Fruit fly (Drosophila melanogaster) whole organism, embryonic: Measurements from ENCODE around the gene nbs.

Source experiments
- BEAF-32 ChIP-seq: fragments of 200-800 bp; sonication (Bioruptor generic); optimal IDR thresholded peaks from 3 replicates; lab custom pipeline; 2017; ENCODE audit warnings: missing biosample characterization, missing genetic modification characterization, mild to moderate bottlenecking, moderate library complexity, missing genetic modification reagents
- Bgb ChIP-seq: fragments of 200-800 bp; sonication (Bioruptor generic); IDR thresholded peaks from 2 replicates; pipeline ENCODE4 v1.3.6; 2022; ENCODE audit warnings: missing biosample characterization, missing genetic modification characterization; ENCODE audit not compliant: partially characterized antibody
- CG10267 ChIP-seq: fragments of 200-800 bp; sonication (Bioruptor generic); optimal IDR thresholded peaks from 2 replicates; lab custom pipeline; 2018; ENCODE audit warnings: missing biosample characterization, mild to moderate bottlenecking, missing genetic modification characterization, moderate library complexity
- CG10366 ChIP-seq: fragments of 200-800 bp; sonication (Bioruptor generic); IDR thresholded peaks from 2 replicates; pipeline ENCODE4 v1.3.6; 2022; ENCODE audit warnings: missing biosample characterization, missing genetic modification characterization
- CG13287 ChIP-seq: fragments of 200-800 bp; sonication (Bioruptor generic); IDR thresholded peaks from 2 replicates; pipeline ENCODE4 v1.3.6; 2022; ENCODE audit warnings: missing biosample characterization, missing genetic modification characterization; ENCODE audit not compliant: partially characterized antibody
- CG14710 ChIP-seq: fragments of 200-800 bp; sonication (Bioruptor generic); optimal IDR thresholded peaks from 3 replicates; lab custom pipeline; 2019; ENCODE audit warnings: missing biosample characterization, mild to moderate bottlenecking, missing genetic modification characterization, moderate library complexity
- CG14860 ChIP-seq: fragments of 200-800 bp; sonication (Bioruptor generic); IDR thresholded peaks from 3 replicates; pipeline ENCODE4 v1.3.6; 2022; ENCODE audit warnings: missing biosample characterization, missing genetic modification characterization; ENCODE audit not compliant: partially characterized antibody
- CG15514 ChIP-seq: fragments of 200-800 bp; sonication (Bioruptor generic); optimal IDR thresholded peaks from 3 replicates; lab custom pipeline; 2017; ENCODE audit warnings: missing biosample characterization, missing genetic modification characterization, mild to moderate bottlenecking, moderate library complexity, missing genetic modification reagents
- CG30020 ChIP-seq: fragments of 200-800 bp; optimal IDR thresholded peaks from 2 replicates; lab custom pipeline; 2019; ENCODE audit warnings: missing biosample characterization, mild to moderate bottlenecking, missing genetic modification characterization, moderate library complexity
- CG3407 ChIP-seq: fragments of 200-800 bp; sonication (Bioruptor generic); optimal IDR thresholded peaks from 2 replicates; lab custom pipeline; 2018; ENCODE audit warnings: missing biosample characterization, mild to moderate bottlenecking, missing genetic modification characterization
- CG3995 ChIP-seq: fragments of 200-800 bp; sonication (Bioruptor generic); optimal IDR thresholded peaks from 3 replicates; lab custom pipeline; 2016; ENCODE audit warnings: missing biosample characterization, missing genetic modification characterization
- CG42726 ChIP-seq: fragments of 200-800 bp; sonication (Bioruptor generic); IDR thresholded peaks from 2 replicates; pipeline ENCODE4 v1.3.6; 2022; ENCODE audit warnings: missing biosample characterization, missing genetic modification characterization; ENCODE audit not compliant: partially characterized antibody
- CG4424 ChIP-seq: fragments of 200-800 bp; sonication (Bioruptor generic); optimal IDR thresholded peaks from 3 replicates; lab custom pipeline; 2016; ENCODE audit warnings: missing biosample characterization, missing genetic modification characterization
- CG4820 ChIP-seq: fragments of 200-800 bp; sonication (Bioruptor generic); optimal IDR thresholded peaks from 3 replicates; lab custom pipeline; 2016; ENCODE audit warnings: missing biosample characterization, missing genetic modification characterization
- CG6791 ChIP-seq: fragments of 200-800 bp; sonication (Bioruptor generic); IDR thresholded peaks from 3 replicates; pipeline ENCODE4 v1.3.6; 2022; ENCODE audit warnings: missing biosample characterization, missing genetic modification characterization; ENCODE audit not compliant: partially characterized antibody
- CG7745 ChIP-seq: fragments of 200-800 bp; sonication (Bioruptor generic); optimal IDR thresholded peaks from 2 replicates; lab custom pipeline; 2018; ENCODE audit warnings: missing biosample characterization, mild to moderate bottlenecking, missing genetic modification characterization, moderate library complexity
- CG7963 ChIP-seq: fragments of 200-800 bp; sonication (Bioruptor generic); IDR thresholded peaks from 3 replicates; pipeline ENCODE4 v1.3.6; 2022; ENCODE audit warnings: missing biosample characterization, missing genetic modification characterization; ENCODE audit not compliant: partially characterized antibody
- CG9797 ChIP-seq: fragments of 200-800 bp; sonication (Bioruptor generic); optimal IDR thresholded peaks from 3 replicates; lab custom pipeline; 2018; ENCODE audit warnings: missing biosample characterization, mild to moderate bottlenecking, missing genetic modification characterization
- D19B ChIP-seq: fragments of 200-800 bp; sonication (Bioruptor generic); optimal IDR thresholded peaks from 2 replicates; lab custom pipeline; 2017; ENCODE audit warnings: missing biosample characterization, mild to moderate bottlenecking, missing genetic modification characterization
- Dbx ChIP-seq: fragments of 200-800 bp; sonication (Bioruptor generic); IDR thresholded peaks from 3 replicates; pipeline ENCODE4 v1.3.6; 2022; ENCODE audit warnings: missing biosample characterization, missing genetic modification characterization
- Dp ChIP-seq: fragments of 200-800 bp; sonication (Bioruptor generic); optimal IDR thresholded peaks from 2 replicates; lab custom pipeline; 2018; ENCODE audit warnings: missing biosample characterization, mild to moderate bottlenecking, missing genetic modification characterization, moderate library complexity
- E2f2 ChIP-seq: fragments of 200-800 bp; sonication (Bioruptor generic); IDR thresholded peaks from 2 replicates; pipeline ENCODE4 v1.3.6; 2022; ENCODE audit warnings: missing biosample characterization, missing genetic modification characterization
- HLH4C ChIP-seq: fragments of 200-800 bp; sonication (Bioruptor generic); IDR thresholded peaks from 3 replicates; pipeline ENCODE4 v1.3.6; 2022; ENCODE audit warnings: missing biosample characterization, missing genetic modification characterization; ENCODE audit not compliant: partially characterized antibody
- MBD-R2 ChIP-seq: fragments of 200-800 bp; sonication (Bioruptor generic); IDR thresholded peaks from 2 replicates; pipeline ENCODE4 v1.3.6; 2022; ENCODE audit warnings: missing biosample characterization, missing genetic modification characterization
- MESR4 ChIP-seq: fragments of 200-800 bp; sonication (Bioruptor generic); optimal IDR thresholded peaks from 2 replicates; lab custom pipeline; 2018; ENCODE audit warnings: missing biosample characterization, mild to moderate bottlenecking, missing genetic modification characterization, moderate library complexity
- Nf-YC ChIP-seq: fragments of 200-800 bp; optimal IDR thresholded peaks from 3 replicates; lab custom pipeline; 2019; ENCODE audit warnings: missing biosample characterization, mild to moderate bottlenecking, missing genetic modification characterization, moderate library complexity
- Opbp ChIP-seq: fragments of 200-800 bp; sonication (Bioruptor generic); IDR thresholded peaks from 3 replicates; pipeline ENCODE4 v1.3.6; 2022; ENCODE audit warnings: missing biosample characterization, missing genetic modification characterization; ENCODE audit not compliant: partially characterized antibody
- Pdp1 ChIP-seq, 2 experiments: fragments of 200-800 bp; sonication (Bioruptor generic); optimal IDR thresholded peaks; 3 replicates each; lab custom pipeline; 2016; ENCODE audit warnings: missing biosample characterization in 2 of 2, missing genetic modification characterization in 2 of 2, mild to moderate bottlenecking in 1 of 2, moderate library complexity in 1 of 2
- Sry-δ ChIP-seq: fragments of 200-800 bp; sonication (Bioruptor generic); optimal IDR thresholded peaks from 2 replicates; lab custom pipeline; 2016; ENCODE audit warnings: missing biosample characterization, missing genetic modification characterization
- Usf ChIP-seq: fragments of 200-800 bp; sonication (Bioruptor generic); optimal IDR thresholded peaks from 2 replicates; lab custom pipeline; 2017; ENCODE audit warnings: missing genotype, missing biosample characterization, missing genetic modification characterization
- amos ChIP-seq: fragments of 200-800 bp; sonication (Bioruptor generic); IDR thresholded peaks from 2 replicates; pipeline ENCODE4 v1.3.6; 2022; ENCODE audit warnings: missing biosample characterization, missing genetic modification characterization; ENCODE audit not compliant: partially characterized antibody
- bbx ChIP-seq: fragments of 200-800 bp; sonication (Bioruptor generic); IDR thresholded peaks from 2 replicates; pipeline ENCODE4 v1.3.6; 2022; ENCODE audit warnings: missing biosample characterization, missing genetic modification characterization; ENCODE audit not compliant: partially characterized antibody
- chinmo ChIP-seq: fragments of 200-800 bp; sonication (Bioruptor generic); IDR thresholded peaks from 4 replicates; pipeline ENCODE4 v1.3.6; 2022; ENCODE audit warnings: missing biosample characterization, missing genetic modification characterization; ENCODE audit not compliant: partially characterized antibody
- crc ChIP-seq: fragments of 200-800 bp; sonication (Bioruptor generic); optimal IDR thresholded peaks from 2 replicates; lab custom pipeline; 2016; ENCODE audit warnings: missing biosample characterization, missing genetic modification characterization
- dmrt99B ChIP-seq: fragments of 200-800 bp; sonication (Bioruptor generic); optimal IDR thresholded peaks from 2 replicates; lab custom pipeline; 2018; ENCODE audit warnings: missing biosample characterization, mild to moderate bottlenecking, missing genetic modification characterization, moderate library complexity
- gfzf ChIP-seq: fragments of 200-800 bp; sonication (Bioruptor generic); optimal IDR thresholded peaks from 2 replicates; lab custom pipeline; 2016; ENCODE audit warnings: missing biosample characterization, mild to moderate bottlenecking, missing genetic modification characterization, moderate library complexity
- gt ChIP-seq: fragments of 200-800 bp; sonication (Bioruptor generic); IDR thresholded peaks from 2 replicates; pipeline ENCODE4 v1.3.6; 2022; ENCODE audit warnings: missing biosample characterization, missing genetic modification characterization
- hb ChIP-seq: fragments of 200-800 bp; sonication (Bioruptor generic); IDR thresholded peaks from 3 replicates; pipeline ENCODE4 v1.3.6; 2022; ENCODE audit warnings: missing biosample characterization, missing genetic modification characterization; ENCODE audit not compliant: partially characterized antibody
- inv ChIP-seq: fragments of 200-800 bp; sonication (Bioruptor generic); IDR thresholded peaks from 2 replicates; pipeline ENCODE4 v1.3.6; 2022; ENCODE audit warnings: missing biosample characterization, missing genetic modification characterization; ENCODE audit not compliant: partially characterized antibody
- kah ChIP-seq: fragments of 200-800 bp; sonication (Bioruptor generic); optimal IDR thresholded peaks from 2 replicates; lab custom pipeline; 2018; ENCODE audit warnings: missing biosample characterization, mild to moderate bottlenecking, missing genetic modification characterization
- lab ChIP-seq: fragments of 200-800 bp; sonication (Bioruptor generic); optimal IDR thresholded peaks from 3 replicates; lab custom pipeline; 2017; ENCODE audit warnings: missing biosample characterization, missing genetic modification characterization, mild to moderate bottlenecking, moderate library complexity, missing genetic modification reagents
- lilli ChIP-seq: fragments of 200-800 bp; sonication (Bioruptor generic); optimal IDR thresholded peaks from 3 replicates; lab custom pipeline; 2016; ENCODE audit warnings: missing biosample characterization, missing genetic modification characterization
- mld ChIP-seq: fragments of 200-800 bp; sonication (Bioruptor generic); IDR thresholded peaks from 3 replicates; pipeline ENCODE4 v1.3.6; 2022; ENCODE audit warnings: missing biosample characterization, missing genetic modification characterization; ENCODE audit not compliant: partially characterized antibody
- pfk ChIP-seq: fragments of 200-800 bp; sonication (Bioruptor generic); optimal IDR thresholded peaks from 2 replicates; lab custom pipeline; 2018; ENCODE audit warnings: missing biosample characterization, mild to moderate bottlenecking, missing genetic modification characterization, moderate library complexity
- pzg ChIP-seq: fragments of 200-800 bp; sonication (Bioruptor generic); optimal IDR thresholded peaks from 3 replicates; lab custom pipeline; 2018; ENCODE audit warnings: missing biosample characterization, mild to moderate bottlenecking, missing genetic modification characterization, moderate library complexity
- row ChIP-seq: fragments of 200-800 bp; sonication (Bioruptor generic); IDR thresholded peaks from 3 replicates; pipeline ENCODE4 v1.3.6; 2022; ENCODE audit warnings: missing biosample characterization, missing genetic modification characterization
- zen ChIP-seq: fragments of 200-800 bp; sonication (Bioruptor generic); optimal IDR thresholded peaks from 3 replicates; lab custom pipeline; 2018; ENCODE audit warnings: missing biosample characterization, mild to moderate bottlenecking, missing genetic modification characterization, moderate library complexity
- zen2 ChIP-seq: fragments of 200-800 bp; sonication (Bioruptor generic); IDR thresholded peaks from 3 replicates; pipeline ENCODE4 v1.3.6; 2022; ENCODE audit warnings: missing biosample characterization, missing genetic modification characterization; ENCODE audit not compliant: partially characterized antibody

nbs gene

DNA sequence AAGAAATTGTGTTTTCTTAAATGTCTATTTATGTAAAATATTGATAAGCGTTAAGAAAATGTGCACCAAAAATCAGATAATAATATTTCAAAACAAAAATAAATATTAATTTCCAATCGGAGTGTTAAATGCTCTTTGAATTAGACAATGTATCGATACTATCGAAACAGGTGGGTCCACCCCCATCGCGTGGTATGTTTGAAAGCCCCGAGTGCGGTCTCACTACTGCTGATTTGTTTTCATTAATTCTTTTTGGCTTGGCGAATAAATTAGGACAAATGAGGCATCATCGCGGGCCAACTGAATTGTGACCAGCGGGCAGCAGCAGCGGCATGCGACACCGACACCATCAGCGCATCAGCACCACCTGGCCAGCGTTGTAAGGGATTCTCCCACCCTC, 3.7 kb upstream of the nbs start, which contains the start of gene Naa60 (continued):
- TF ChIP-seq CG30020 (tag; lab: Kevin White, UChicago) (peak; percentile 8), dmrt99B (no peak), Pdp1 (GFP tag; optimal IDR thresholded peaks at IDR 0.05; lab: Kevin White, UChicago) (peak in 1 of 2 experiments; percentile 24), CG4424 (GFP tag; lab: Kevin White, UChicago) (peak; percentile 5), E2f2 (peak; percentile 79), pfk (no peak), row (peak; percentile 69), inv (GFP tag; lab: Robert Waterston, UW) (peak; percentile 86), CG13287 (GFP tag; lab: Robert Waterston, UW) (peak; percentile 93), MBD-R2 (peak; percentile 85), HLH4C (GFP tag; lab: Robert Waterston, UW) (peak; percentile 84), gt (no peak), Dp (GFP tag; lab: Kevin White, UChicago) (peak; percentile 74), pzg (GFP tag; lab: Kevin White, UChicago) (peak; percentile 83), Opbp (GFP tag; lab: Robert Waterston, UW) (peak; percentile 90), bbx (GFP tag; lab: Robert Waterston, UW) (peak; percentile 90), amos (GFP tag; lab: Robert Waterston, UW) (peak; percentile 93), hb (GFP tag; lab: Robert Waterston, UW) (peak; percentile 70; the same call in 2 of the 3 replicates), BEAF-32 (GFP tag; lab: Kevin White, UChicago) (peak; percentile 89), chinmo (GFP tag; lab: Robert Waterston, UW) (peak; percentile 76; the same call in 2 of the 4 replicates), Sry-δ (peak; percentile 85), CG7963 (peak; percentile 59; the same call in 2 of the 3 replicates), zen2 (GFP tag; lab: Robert Waterston, UW) (peak; percentile 89), CG10267 (tag; lab: Kevin White, UChicago) (peak; percentile 47), MESR4 (GFP tag; lab: Kevin White, UChicago) (peak; percentile 70), lilli (GFP tag; lab: Kevin White, UChicago) (peak; percentile 27), CG9797 (GFP tag; lab: Kevin White, UChicago) (peak; percentile 71), mld (GFP tag; lab: Robert Waterston, UW) (peak; percentile 69), zen (tag; lab: Kevin White, UChicago) (peak; percentile 36), Nf-YC (tag; lab: Kevin White, UChicago) (peak; percentile 50), CG6791 (GFP tag; lab: Robert Waterston, UW) (peak; percentile 88), CG15514 (peak; percentile 71), CG4820 (no peak), Usf (no peak), lab (no peak), CG10366 (no peak), crc (GFP tag; lab: Kevin White, UChicago) (no peak), kah (peak; percentile 94), gfzf (peak; percentile 81), CG14710 (tag; lab: Kevin White, UChicago) (peak; percentile 33), CG42726 (GFP tag; lab: Robert Waterston, UW) (peak; percentile 82), CG3407 (GFP tag; lab: Kevin White, UChicago) (no peak), CG7745 (no peak), CG14860 (GFP tag; lab: Robert Waterston, UW) (peak; percentile 82), CG3995 (GFP tag; lab: Kevin White, UChicago) (peak; percentile 48), Bgb (GFP tag; lab: Robert Waterston, UW) (peak; percentile 92), Dbx (GFP tag; lab: Robert Waterston, UW) (no peak), D19B (GFP tag; lab: Kevin White, UChicago) (no peak)
